Fruit fly (Drosophila melanogaster) whole organism, wandering third instar larva: ENCODE results near the gene MTF-1.

ENCODE experiments used
- Abd-B ChIP-seq: fragments of >200 bp; optimal IDR thresholded peaks from 2 replicates; lab custom pipeline; 2017; ENCODE audit warnings: missing biosample characterization, missing genetic modification characterization
- CG32264 ChIP-seq: fragments of 200-800 bp; sonication (Bioruptor generic); optimal IDR thresholded peaks from 2 replicates; lab custom pipeline; 2016; ENCODE audit warnings: missing biosample characterization, missing genetic modification characterization
- CG9705 ChIP-seq: fragments of 200-800 bp; sonication (Bioruptor generic); optimal IDR thresholded peaks from 2 replicates; lab custom pipeline; 2018; ENCODE audit warnings: missing biosample characterization, mild to moderate bottlenecking, missing genetic modification characterization
- CrebA ChIP-seq: fragments of 200-800 bp; sonication (Bioruptor generic); optimal IDR thresholded peaks from 2 replicates; lab custom pipeline; 2016; ENCODE audit warnings: missing biosample characterization, mild to moderate bottlenecking, missing genetic modification characterization, borderline replicate concordance
- Dfd ChIP-seq: fragments of >200 bp; optimal IDR thresholded peaks from 2 replicates; lab custom pipeline; 2017; ENCODE audit warnings: missing biosample characterization, missing genetic modification characterization
- Dif ChIP-seq: fragments of 200-275, 200-300 bp; sonication (Bioruptor generic); optimal IDR thresholded peaks from 2 replicates; lab custom pipeline; 2018; ENCODE audit warnings: missing biosample characterization, missing genetic modification characterization; ENCODE audit not compliant: partially characterized antibody
- GATAd ChIP-seq: sonication (Bioruptor generic); optimal IDR thresholded peaks from 2 replicates; lab custom pipeline; 2016; ENCODE audit warnings: missing biosample characterization, missing genetic modification characterization
- HLH106 ChIP-seq: fragments of 200-800 bp; optimal IDR thresholded peaks from 3 replicates; lab custom pipeline; 2019; ENCODE audit warnings: missing biosample characterization, mild to moderate bottlenecking, missing genetic modification characterization, moderate library complexity
- Hnf4 ChIP-seq: fragments of 200-800 bp; sonication (Bioruptor generic); optimal IDR thresholded peaks from 2 replicates; lab custom pipeline; 2016; ENCODE audit warnings: missing biosample characterization, mild to moderate bottlenecking, missing genetic modification characterization
- Hr78 ChIP-seq: fragments of >200 bp; optimal IDR thresholded peaks from 2 replicates; lab custom pipeline; 2017; ENCODE audit warnings: missing biosample characterization, missing genetic modification characterization
- Hr83 ChIP-seq: fragments of 200-300 bp; sonication (Bioruptor generic); optimal IDR thresholded peaks from 2 replicates; lab custom pipeline; 2016; ENCODE audit warnings: missing biosample characterization, mild to moderate bottlenecking, missing genetic modification characterization, moderate library complexity; ENCODE audit not compliant: poor library complexity, severe bottlenecking
- Jra ChIP-seq: sonication (Bioruptor generic); optimal IDR thresholded peaks from 2 replicates; lab custom pipeline; 2016; ENCODE audit warnings: missing biosample characterization, missing genetic modification characterization
- Mio ChIP-seq: sonication (Bioruptor generic); optimal IDR thresholded peaks from 2 replicates; lab custom pipeline; 2016; ENCODE audit warnings: missing biosample characterization, missing genetic modification characterization
- Myc ChIP-seq: fragments of >200 bp; optimal IDR thresholded peaks from 2 replicates; lab custom pipeline; 2017
- N ChIP-seq: fragments of >200 bp; optimal IDR thresholded peaks from 2 replicates; lab custom pipeline; 2018; ENCODE audit warnings: missing biosample characterization, missing external identifiers, missing genetic modification characterization
- OdsH ChIP-seq: fragments of 200-800 bp; sonication (Bioruptor generic); optimal IDR thresholded peaks from 2 replicates; lab custom pipeline; 2016; ENCODE audit warnings: missing biosample characterization, mild to moderate bottlenecking, missing genetic modification characterization
- Rel ChIP-seq, 2 experiments: fragments of 200-800 bp; sonication (Bioruptor generic) in 1 of 2; optimal IDR thresholded peaks; 2 replicates in 1 of 2; 3 replicates in 1 of 2; lab custom pipeline; 2016 to 2019; ENCODE audit warnings: mild to moderate bottlenecking in 2 of 2, missing biosample characterization in 2 of 2, missing genetic modification characterization in 2 of 2, moderate library complexity in 1 of 2
- Sp1 ChIP-seq: fragments of 200-800 bp; sonication (Bioruptor generic); optimal IDR thresholded peaks from 3 replicates; lab custom pipeline; 2019; ENCODE audit warnings: missing biosample characterization, mild to moderate bottlenecking, missing genetic modification characterization, moderate library complexity
- Vsx2 ChIP-seq: fragments of 200-300, 225-300 bp; sonication (Bioruptor generic); optimal IDR thresholded peaks from 2 replicates; lab custom pipeline; 2018; ENCODE audit warnings: missing biosample characterization, missing genetic modification characterization; ENCODE audit not compliant: partially characterized antibody
- br ChIP-seq: fragments of 200-800 bp; sonication (Bioruptor generic); optimal IDR thresholded peaks from 2 replicates; lab custom pipeline; 2016; ENCODE audit warnings: missing biosample characterization, missing genetic modification characterization
- brk ChIP-seq: fragments of 200-800 bp; sonication (Bioruptor generic); optimal IDR thresholded peaks from 2 replicates; lab custom pipeline; 2016; ENCODE audit warnings: missing biosample characterization, mild to moderate bottlenecking, missing genetic modification characterization
- dl ChIP-seq, 2 experiments: fragments of 175-275, 200-275 bp in 1 of 2; fragments of 200-275 bp in 1 of 2; sonication (Bioruptor generic); optimal IDR thresholded peaks; lab custom pipeline; 2018; ENCODE audit warnings: mild to moderate bottlenecking in 2 of 2, missing biosample characterization in 2 of 2, missing genetic modification characterization in 2 of 2, moderate library complexity in 2 of 2; ENCODE audit not compliant: partially characterized antibody in 2 of 2, insufficient read depth in 1 of 2
- dmrt93B ChIP-seq: fragments of 200-800 bp; sonication (Bioruptor generic); optimal IDR thresholded peaks from 2 replicates; lab custom pipeline; 2018; ENCODE audit warnings: missing biosample characterization, mild to moderate bottlenecking, missing genetic modification characterization
- dsf ChIP-seq: sonication (Bioruptor generic); optimal IDR thresholded peaks from 2 replicates; lab custom pipeline; 2016; ENCODE audit warnings: missing biosample characterization, missing genetic modification characterization, borderline replicate concordance
- ey ChIP-seq: fragments of 200-800 bp; sonication (Bioruptor generic); optimal IDR thresholded peaks from 2 replicates; lab custom pipeline; 2016; ENCODE audit warnings: missing biosample characterization, missing genetic modification characterization
- foxo ChIP-seq, 2 experiments: fragments of 200-800 bp; sonication (Bioruptor generic); optimal IDR thresholded peaks; 2 replicates in 1 of 2; 3 replicates in 1 of 2; lab custom pipeline; 2016 to 2017; ENCODE audit warnings: missing biosample characterization in 2 of 2, missing genetic modification characterization in 2 of 2
- fru ChIP-seq: fragments of 200-800 bp; sonication (Bioruptor generic); optimal IDR thresholded peaks from 3 replicates; lab custom pipeline; 2016; ENCODE audit warnings: missing biosample characterization, mild to moderate bottlenecking, missing genetic modification characterization
- h ChIP-seq: fragments of 200-800 bp; sonication (Bioruptor generic); optimal IDR thresholded peaks from 3 replicates; lab custom pipeline; 2016; ENCODE audit warnings: missing biosample characterization, mild to moderate bottlenecking, missing genetic modification characterization
- jim ChIP-seq: fragments of 175-275, 200-325 bp; sonication (Bioruptor generic); optimal IDR thresholded peaks from 2 replicates; lab custom pipeline; 2016; ENCODE audit warnings: missing biosample characterization, mild to moderate bottlenecking, missing genetic modification characterization
- lola ChIP-seq: fragments of >200 bp; optimal IDR thresholded peaks from 2 replicates; lab custom pipeline; 2017; ENCODE audit warnings: missing biosample characterization, missing genetic modification characterization
- pan ChIP-seq: fragments of >200 bp; optimal IDR thresholded peaks from 2 replicates; lab custom pipeline; 2017
- psq ChIP-seq: fragments of 200-800 bp; sonication (Bioruptor generic); optimal IDR thresholded peaks from 3 replicates; lab custom pipeline; 2017; ENCODE audit warnings: missing biosample characterization, mild to moderate bottlenecking, missing genetic modification characterization, moderate library complexity
- rgr ChIP-seq: fragments of 200-800 bp; sonication (Bioruptor generic); optimal IDR thresholded peaks from 3 replicates; lab custom pipeline; 2016; ENCODE audit warnings: missing biosample characterization, mild to moderate bottlenecking, missing genetic modification characterization
- sage ChIP-seq: fragments of 200-800 bp; sonication (Bioruptor generic); optimal IDR thresholded peaks from 2 replicates; lab custom pipeline; 2016; ENCODE audit warnings: missing biosample characterization, mild to moderate bottlenecking, missing genetic modification characterization
- sv ChIP-seq: fragments of 200-800 bp; sonication (Bioruptor generic); optimal IDR thresholded peaks from 3 replicates; lab custom pipeline; 2016; ENCODE audit warnings: missing biosample characterization, missing genetic modification characterization
- tai ChIP-seq: sonication (Bioruptor generic); optimal IDR thresholded peaks from 2 replicates; lab custom pipeline; 2016; ENCODE audit warnings: missing biosample characterization, missing genetic modification characterization
- usp ChIP-seq: fragments of >200 bp; optimal IDR thresholded peaks from 2 replicates; lab custom pipeline; 2017; ENCODE audit warnings: missing biosample characterization, missing genetic modification characterization
- woc ChIP-seq: sonication (Bioruptor generic); optimal IDR thresholded peaks from 2 replicates; lab custom pipeline; 2016; ENCODE audit warnings: missing biosample characterization, mild to moderate bottlenecking, missing genetic modification characterization

MTF-1 gene

dm6 chr3L:9400697-9401353, 29.3 kb upstream of the MTF-1 start:
- no peak for TF ChIP-seq tai (GFP tag; lab: Kevin White, UChicago)
- no peak for TF ChIP-seq CG9705
- no peak for TF ChIP-seq woc (GFP tag; lab: Kevin White, UChicago)
- no peak for TF ChIP-seq fru (GFP tag; lab: Kevin White, UChicago)
- no peak for TF ChIP-seq CrebA (GFP tag; lab: Kevin White, UChicago)
- TF ChIP-seq br: no peak
- TF ChIP-seq brk (GFP tag; lab: Kevin White, UChicago): no peak
- no peak for TF ChIP-seq Myc
- no peak for TF ChIP-seq Vsx2
- TF ChIP-seq, all 38 proteins: peak for 0

dm6 chr3L:9401354-9402156, 28.6 kb upstream of the MTF-1 start:
- TF ChIP-seq CG32264 (GFP tag; lab: Kevin White, UChicago) (no peak), Jra (GFP tag; lab: Kevin White, UChicago) (peak; percentile 16), sage (peak; percentile 17), psq (peak; percentile 57), dsf (GFP tag; lab: Kevin White, UChicago) (no peak), CrebA (GFP tag; lab: Kevin White, UChicago) (peak; percentile 66), dl (GFP tag; optimal IDR thresholded peaks at IDR 0.05; lab: Kevin White, UChicago; ENCODE audit: insufficient read depth in 1 of 2, partially characterized antibody in 2 of 2) (peak; percentile 66 to 89), Sp1 (GFP tag; lab: Kevin White, UChicago) (no peak), brk (GFP tag; lab: Kevin White, UChicago) (no peak), Vsx2 (no peak), Dif (GFP tag; lab: Kevin White, UChicago) (peak; percentile 92), Hr78 (GFP tag; lab: Kevin White, UChicago) (no peak), GATAd (no peak), Abd-B (no peak), fru (GFP tag; lab: Kevin White, UChicago) (peak; percentile 73)
- TF ChIP-seq, all 38 proteins: peak for 7

- no peak for TF ChIP-seq rgr
- no peak for TF ChIP-seq Dfd (GFP tag; lab: Kevin White, UChicago)
- peak; percentile 33 for TF ChIP-seq Myc
- TF ChIP-seq Hnf4 (GFP tag; lab: Kevin White, UChicago): no peak
- TF ChIP-seq psq: no peak
- peak; percentile 9 for TF ChIP-seq h (GFP tag; lab: Kevin White, UChicago)
- no peak for TF ChIP-seq Abd-B
- no peak for TF ChIP-seq CrebA (GFP tag; lab: Kevin White, UChicago)
- no peak for TF ChIP-seq brk (GFP tag; lab: Kevin White, UChicago)
- peak; percentile 12 for TF ChIP-seq br
- peak; percentile 34 for TF ChIP-seq sv (GFP tag; lab: Kevin White, UChicago)
- TF ChIP-seq jim (GFP tag; lab: Kevin White, UChicago): no peak
- TF ChIP-seq fru (GFP tag; lab: Kevin White, UChicago): no peak
- peak; percentile 53 for TF ChIP-seq Dif (GFP tag; lab: Kevin White, UChicago)
- no peak for TF ChIP-seq CG9705
- TF ChIP-seq OdsH (GFP tag; lab: Kevin White, UChicago): no peak
- TF ChIP-seq pan (lab: Kevin White, UChicago): no peak
- no peak for TF ChIP-seq dmrt93B
- TF ChIP-seq Hr78 (GFP tag; lab: Kevin White, UChicago): no peak
- TF ChIP-seq usp: no peak
- no peak for TF ChIP-seq CG32264 (GFP tag; lab: Kevin White, UChicago)
- no peak for TF ChIP-seq Hr83 (GFP tag; lab: Kevin White, UChicago)
- no peak for TF ChIP-seq tai (GFP tag; lab: Kevin White, UChicago)
- TF ChIP-seq HLH106 (tag; lab: Kevin White, UChicago): no peak
- TF ChIP-seq Vsx2: peak; percentile 40
- no peak for TF ChIP-seq sage
- TF ChIP-seq ey: peak; percentile 1
- peak; percentile 36 for TF ChIP-seq Sp1 (GFP tag; lab: Kevin White, UChicago)
- no peak for TF ChIP-seq dsf (GFP tag; lab: Kevin White, UChicago)
- no peak for TF ChIP-seq GATAd
- TF ChIP-seq Mio (GFP tag; lab: Kevin White, UChicago): no peak
- no peak for TF ChIP-seq woc (GFP tag; lab: Kevin White, UChicago)
- no peak for TF ChIP-seq N (GFP tag; lab: Kevin White, UChicago)
- TF ChIP-seq dl (GFP tag; optimal IDR thresholded peaks at IDR 0.05; lab: Kevin White, UChicago; ENCODE audit: insufficient read depth in 1 of 2, partially characterized antibody in 2 of 2): peak in 1 of 2 experiments; percentile 8
- TF ChIP-seq lola (GFP tag; lab: Kevin White, UChicago): no peak
- TF ChIP-seq Jra (GFP tag; lab: Kevin White, UChicago): no peak
- peak in 1 of 2 experiments; percentile 3 for TF ChIP-seq foxo (GFP tag; optimal IDR thresholded peaks at IDR 0.05; lab: Kevin White, UChicago)
- TF ChIP-seq Rel (GFP tag; optimal IDR thresholded peaks at IDR 0.05; lab: Kevin White, UChicago): no peak
- TF ChIP-seq Rel (tag; optimal IDR thresholded peaks at IDR 0.05; lab: Kevin White, UChicago): peak; percentile 84
Observed at dm6 chr3L:9402157-9402890, 27.8 kb upstream of the MTF-1 start, which contains the start of gene eIF4E1. Gene eIF4E1, minus strand, starts transcription at chr3L:9402460.
